Worm (Caenorhabditis elegans): ENCODE measurements around the gene clh-5.

The clh-5 gene

ce11 chrII:9113759-9114158 is 15.4 kb upstream of the clh-5 start (continued):
- TF ChIP-seq hmg-20 (GFP tag; IDR thresholded peaks at IDR 0.05) (no peak), ceh-27 (GFP tag; optimal IDR thresholded peaks at IDR 0.05) (no peak), tbx-9 (tag; optimal IDR thresholded peaks at IDR 0.05; ENCODE audit: borderline replicate concordance) (no peak), snpc-1.1 (tag; optimal IDR thresholded peaks at IDR 0.05; ENCODE audit: insufficient read depth) (no peak), nhr-90 (tag; optimal IDR thresholded peaks at IDR 0.05) (no peak), lsy-27 (tag; optimal IDR thresholded peaks at IDR 0.05; ENCODE audit: borderline replicate concordance, insufficient read depth) (no peak), ceh-40 (GFP tag; IDR thresholded peaks at IDR 0.05) (no peak), dpff-1 (tag; optimal IDR thresholded peaks at IDR 0.05) (no peak), lin-35 (GFP tag; optimal IDR thresholded peaks at IDR 0.05) (no peak), F55B11.4 (tag; optimal IDR thresholded peaks at IDR 0.05; ENCODE audit: borderline replicate concordance, insufficient read depth) (no peak), rec-8 (tag; optimal IDR thresholded peaks at IDR 0.05) (no peak), hrde-1 (tag; optimal IDR thresholded peaks at IDR 0.05; ENCODE audit: borderline replicate concordance) (no peak), nhr-80 (tag; optimal IDR thresholded peaks at IDR 0.05) (peak; percentile 85), ceh-100 (GFP tag; IDR thresholded peaks at IDR 0.05) (no peak), lir-1 (GFP tag; conservative IDR thresholded peaks at IDR 0.05) (no peak), F49E8.2 (tag; optimal IDR thresholded peaks at IDR 0.05; ENCODE audit: insufficient read depth) (no peak), let-607 (tag; optimal IDR thresholded peaks at IDR 0.05) (peak; percentile 38 to 76), B0261.1 (tag; optimal IDR thresholded peaks at IDR 0.05) (no peak), nfya-2 (GFP tag; IDR thresholded peaks at IDR 0.05) (no peak), tbp1 (GFP tag; optimal IDR thresholded peaks at IDR 0.05) (peak; percentile 33), bed-2 (GFP tag; IDR thresholded peaks at IDR 0.05) (no peak), unc-130 (GFP tag; optimal IDR thresholded peaks at IDR 0.05) (no peak), him-1 (tag; optimal IDR thresholded peaks at IDR 0.05) (no peak), somi-1 (GFP tag; optimal IDR thresholded peaks at IDR 0.05) (no peak), zfh-2 (GFP tag; conservative IDR thresholded peaks at IDR 0.05) (no peak; the same call in 1 of the 2 replicates), F10E7.11 (tag; optimal IDR thresholded peaks at IDR 0.05) (no peak), cebp-2 (GFP tag; IDR thresholded peaks at IDR 0.05) (no peak), Y53G8AR.9 (GFP tag; conservative IDR thresholded peaks at IDR 0.05) (0 out of 2 replicates have a peak, but pooled peaks have one; percentile 28), sptf-2 (GFP tag; optimal IDR thresholded peaks at IDR 0.05) (no peak), dox-1 (GFP tag; IDR thresholded peaks at IDR 0.05) (peak; percentile 81), snpc-3.4 (tag; optimal IDR thresholded peaks at IDR 0.05) (no peak), egl-44 (GFP tag; IDR thresholded peaks at IDR 0.05) (no peak), T07F8.4 (tag; optimal IDR thresholded peaks at IDR 0.05) (no peak), rcor-1 (GFP tag; IDR thresholded peaks at IDR 0.05) (no peak), unc-62 (GFP tag; optimal IDR thresholded peaks at IDR 0.05) (no peak), ztf-3 (GFP tag; optimal IDR thresholded peaks at IDR 0.05) (no peak), ztf-22 (GFP tag; optimal IDR thresholded peaks at IDR 0.05) (no peak), ztf-26 (tag; optimal IDR thresholded peaks at IDR 0.05) (peak; percentile 11), hlh-12 (tag; optimal IDR thresholded peaks at IDR 0.05) (no peak), B0019.2 (GFP tag; conservative IDR thresholded peaks at IDR 0.05) (no peak), sdz-38 (tag; optimal IDR thresholded peaks at IDR 0.05) (no peak), madf-6 (GFP tag; IDR thresholded peaks at IDR 0.05) (no peak), mxl-1 (tag; optimal IDR thresholded peaks at IDR 0.05) (no peak), ztf-18 (tag; optimal IDR thresholded peaks at IDR 0.05) (peak; percentile 43), atf-7 (tag; optimal IDR thresholded peaks at IDR 0.05) (peak; percentile 42), chd-7 (tag; optimal IDR thresholded peaks at IDR 0.05) (no peak), ccch-3 (GFP tag; optimal IDR thresholded peaks at IDR 0.05) (no peak), F22D6.2 (tag; optimal IDR thresholded peaks at IDR 0.05) (no peak)
